Fruit fly (Drosophila melanogaster): ENCODE data around the gene bdwf.

The bdwf gene

DNA sequence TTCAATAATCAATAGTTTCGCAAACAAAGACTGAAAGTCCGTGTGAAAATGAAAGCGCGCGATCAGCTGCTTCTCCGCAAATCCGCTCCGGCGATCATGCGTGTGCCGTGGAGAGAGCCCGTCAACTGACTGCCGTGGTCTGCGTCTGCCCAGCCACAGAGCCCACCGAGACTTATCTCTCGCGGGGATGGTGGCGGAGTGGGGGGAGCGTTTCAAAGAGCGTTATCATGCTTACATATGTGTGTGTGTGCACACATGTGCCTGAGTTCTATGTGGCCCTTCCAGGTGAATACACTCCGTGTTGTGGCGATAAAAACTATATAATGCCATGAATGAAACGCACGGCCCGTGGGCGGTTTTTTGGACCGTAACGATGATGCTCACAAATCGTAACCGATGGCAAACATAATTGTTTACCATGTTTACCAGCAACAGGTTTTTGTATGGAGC lies 35.1 kb upstream of the bdwf start (continued):
- no peak for TF ChIP-seq zfh2 (GFP tag; optimal IDR thresholded peaks at IDR 0.05)
- no peak for TF ChIP-seq Elba2 (GFP tag; optimal IDR thresholded peaks at IDR 0.05)
- TF ChIP-seq ssp (GFP tag; IDR thresholded peaks at IDR 0.05), result no peak
- TF ChIP-seq Dip2 (GFP tag; IDR thresholded peaks at IDR 0.05), result no peak
- TF ChIP-seq Asciz (GFP tag; optimal IDR thresholded peaks at IDR 0.05), result no peak
- TF ChIP-seq HLHmδ (GFP tag; optimal IDR thresholded peaks at IDR 0.05), result peak; percentile 51
- TF ChIP-seq run (tag; optimal IDR thresholded peaks at IDR 0.05), result no peak
- TF ChIP-seq tio (GFP tag; optimal IDR thresholded peaks at IDR 0.05), result no peak
- TF ChIP-seq pb (GFP tag; optimal IDR thresholded peaks at IDR 0.05), result no peak
- TF ChIP-seq trh (GFP tag; optimal IDR thresholded peaks at IDR 0.05), result no peak
- TF ChIP-seq dm (GFP tag; optimal IDR thresholded peaks at IDR 0.05), result no peak
- TF ChIP-seq CG6765 (GFP tag; optimal IDR thresholded peaks at IDR 0.05), result no peak
- no peak for TF ChIP-seq jigr1 (GFP tag; IDR thresholded peaks at IDR 0.05)
- TF ChIP-seq CG9876 (GFP tag; optimal IDR thresholded peaks at IDR 0.05), result no peak
- TF ChIP-seq MTF-1 (GFP tag; optimal IDR thresholded peaks at IDR 0.05; ENCODE audit: borderline replicate concordance), result peak; percentile 82
- no peak for TF ChIP-seq ab (GFP tag; optimal IDR thresholded peaks at IDR 0.05)
- peak; percentile 3 for TF ChIP-seq CG6813 (GFP tag; optimal IDR thresholded peaks at IDR 0.05)
- TF ChIP-seq Neu2 (GFP tag; optimal IDR thresholded peaks at IDR 0.05; ENCODE audit: borderline replicate concordance), result no peak
- TF ChIP-seq Atf3 (GFP tag; optimal IDR thresholded peaks at IDR 0.05), result no peak
- TF ChIP-seq CG6175 (GFP tag; IDR thresholded peaks at IDR 0.05), result peak; percentile 70; the same call in 1 of the 3 replicates
- no peak for TF ChIP-seq CG7786 (GFP tag; optimal IDR thresholded peaks at IDR 0.05)
- TF ChIP-seq Dp (GFP tag; optimal IDR thresholded peaks at IDR 0.05), result no peak
- no peak for TF ChIP-seq Vsx1 (GFP tag; optimal IDR thresholded peaks at IDR 0.05)
- no peak for TF ChIP-seq chm (GFP tag; IDR thresholded peaks at IDR 0.05)
- TF ChIP-seq Usf (GFP tag; optimal IDR thresholded peaks at IDR 0.05), result no peak
- TF ChIP-seq Sox100B (GFP tag; optimal IDR thresholded peaks at IDR 0.05), result no peak
- no peak for TF ChIP-seq CG11085 (GFP tag; IDR thresholded peaks at IDR 0.05)
- TF ChIP-seq prd (optimal IDR thresholded peaks at IDR 0.05), result no peak
- TF ChIP-seq prd (GFP tag; IDR thresholded peaks at IDR 0.05), result no peak
- TF ChIP-seq dmrt99B (tag; optimal IDR thresholded peaks at IDR 0.05), result no peak
- peak; percentile 17 for TF ChIP-seq CG3163 (GFP tag; optimal IDR thresholded peaks at IDR 0.05)
- no peak for TF ChIP-seq Ets65A (GFP tag)
- no peak for TF ChIP-seq peb (GFP tag; IDR thresholded peaks at IDR 0.05)
- no peak for TF ChIP-seq pho (GFP tag; optimal IDR thresholded peaks at IDR 0.05)
- no peak for TF ChIP-seq CG1602 (GFP tag; optimal IDR thresholded peaks at IDR 0.05)
- no peak for TF ChIP-seq al (GFP tag; IDR thresholded peaks at IDR 0.05)
- peak; percentile 60 for TF ChIP-seq CG12769 (tag; optimal IDR thresholded peaks at IDR 0.05)
- no peak for TF ChIP-seq nerfin-2 (GFP tag; IDR thresholded peaks at IDR 0.05; ENCODE audit: partially characterized antibody)
- no peak for TF ChIP-seq Mrtf (GFP tag; IDR thresholded peaks at IDR 0.05)
- peak; percentile 93 for TF ChIP-seq chinmo (GFP tag; IDR thresholded peaks at IDR 0.05; ENCODE audit: partially characterized antibody)
- no peak for TF ChIP-seq CG1529 (GFP tag; optimal IDR thresholded peaks at IDR 0.05)
- TF ChIP-seq gfzf (GFP tag; optimal IDR thresholded peaks at IDR 0.05), result no peak
- TF ChIP-seq p53 (GFP tag; optimal IDR thresholded peaks at IDR 0.05), result no peak
- TF ChIP-seq Dref (GFP tag; IDR thresholded peaks at IDR 0.05), result no peak
- TF ChIP-seq Oli (tag; optimal IDR thresholded peaks at IDR 0.05), result no peak
- no peak for TF ChIP-seq CG11504 (tag; optimal IDR thresholded peaks at IDR 0.05)
- TF ChIP-seq CG8089 (GFP tag; optimal IDR thresholded peaks at IDR 0.05), result no peak
- no peak for TF ChIP-seq hb (GFP tag; IDR thresholded peaks at IDR 0.05; ENCODE audit: partially characterized antibody)
- no peak for TF ChIP-seq H2.0 (GFP tag; IDR thresholded peaks at IDR 0.05)
- no peak for TF ChIP-seq CG7963 (GFP tag; IDR thresholded peaks at IDR 0.05; ENCODE audit: partially characterized antibody)
- no peak for TF ChIP-seq esg (GFP tag; conservative IDR thresholded peaks at IDR 0.05)
- no peak for TF ChIP-seq CG18476 (GFP tag; optimal IDR thresholded peaks at IDR 0.05)
